Fruit fly (Drosophila melanogaster) whole organism, embryonic: Measurements from ENCODE around the gene CG4332.

Experiments used
- Adf1 ChIP-seq: fragments of 200-800 bp; sonication (Bioruptor generic); IDR thresholded peaks from 2 replicates; pipeline ENCODE4 v1.3.6; 2022; ENCODE audit warnings: missing biosample characterization, missing genetic modification characterization
- Antp ChIP-seq: fragments of 200-800 bp; sonication (Bioruptor generic); optimal IDR thresholded peaks from 3 replicates; lab custom pipeline; 2016; ENCODE audit warnings: missing biosample characterization, missing genetic modification characterization
- BEAF-32 ChIP-seq: fragments of 200-800 bp; sonication (Bioruptor generic); optimal IDR thresholded peaks from 3 replicates; lab custom pipeline; 2017; ENCODE audit warnings: missing biosample characterization, missing genetic modification characterization, mild to moderate bottlenecking, moderate library complexity, missing genetic modification reagents
- C15 ChIP-seq: fragments of 200-800 bp; sonication (Bioruptor generic); IDR thresholded peaks from 3 replicates; pipeline ENCODE4 v1.3.6; 2022; ENCODE audit warnings: missing biosample characterization, missing genetic modification characterization
- CG12104 ChIP-seq: fragments of 200-800 bp; sonication (Bioruptor generic); optimal IDR thresholded peaks from 3 replicates; lab custom pipeline; 2016; ENCODE audit warnings: missing biosample characterization, missing genetic modification characterization
- CG12391 ChIP-seq: fragments of 200-800 bp; sonication (Bioruptor generic); optimal IDR thresholded peaks from 3 replicates; lab custom pipeline; 2018; ENCODE audit warnings: missing biosample characterization, mild to moderate bottlenecking, missing genetic modification characterization, moderate library complexity
- CG14667 ChIP-seq: fragments of 200-800 bp; sonication (Bioruptor generic); IDR thresholded peaks from 2 replicates; pipeline ENCODE4 v1.3.6; 2022; ENCODE audit warnings: missing biosample characterization, missing genetic modification characterization
- CG14860 ChIP-seq: fragments of 200-800 bp; sonication (Bioruptor generic); IDR thresholded peaks from 3 replicates; pipeline ENCODE4 v1.3.6; 2022; ENCODE audit warnings: missing biosample characterization, missing genetic modification characterization; ENCODE audit not compliant: partially characterized antibody
- CG15073 ChIP-seq: fragments of 200-800 bp; sonication (Bioruptor generic); optimal IDR thresholded peaks from 2 replicates; lab custom pipeline; 2016; ENCODE audit warnings: missing biosample characterization, missing genetic modification characterization
- CG16779 ChIP-seq: fragments of 200-800 bp; sonication (Bioruptor generic); IDR thresholded peaks from 2 replicates; pipeline ENCODE4 v1.3.6; 2022; ENCODE audit warnings: missing biosample characterization, missing genetic modification characterization
- CG16863 ChIP-seq: fragments of 200-800 bp; sonication (Bioruptor generic); optimal IDR thresholded peaks from 3 replicates; lab custom pipeline; 2016; ENCODE audit warnings: missing biosample characterization, missing genetic modification characterization
- CG17186 ChIP-seq: fragments of 200-800 bp; sonication (Bioruptor generic); optimal IDR thresholded peaks from 3 replicates; lab custom pipeline; 2017; ENCODE audit warnings: missing biosample characterization, missing genetic modification reagents, missing genetic modification characterization
- CG17568 ChIP-seq: fragments of 200-800 bp; sonication (Bioruptor generic); optimal IDR thresholded peaks from 2 replicates; lab custom pipeline; 2018; ENCODE audit warnings: missing biosample characterization, mild to moderate bottlenecking, missing genetic modification characterization, moderate library complexity
- CG3065 ChIP-seq: fragments of 200-800 bp; sonication (Bioruptor generic); optimal IDR thresholded peaks from 2 replicates; lab custom pipeline; 2016; ENCODE audit warnings: missing biosample characterization, missing genetic modification characterization
- CG32532 ChIP-seq: fragments of 200-800 bp; sonication (Bioruptor generic); IDR thresholded peaks from 2 replicates; pipeline ENCODE4 v1.3.6; 2022; ENCODE audit warnings: missing biosample characterization, missing genetic modification characterization
- CG33213 ChIP-seq: fragments of 200-800 bp; sonication (Bioruptor generic); optimal IDR thresholded peaks from 3 replicates; lab custom pipeline; 2016; ENCODE audit warnings: missing biosample characterization, missing genetic modification characterization
- CG3407 ChIP-seq: fragments of 200-800 bp; sonication (Bioruptor generic); optimal IDR thresholded peaks from 2 replicates; lab custom pipeline; 2018; ENCODE audit warnings: missing biosample characterization, mild to moderate bottlenecking, missing genetic modification characterization
- CG4820 ChIP-seq: fragments of 200-800 bp; sonication (Bioruptor generic); optimal IDR thresholded peaks from 3 replicates; lab custom pipeline; 2016; ENCODE audit warnings: missing biosample characterization, missing genetic modification characterization
- CG6272 ChIP-seq: fragments of 200-800 bp; sonication (Bioruptor generic); IDR thresholded peaks from 2 replicates; pipeline ENCODE4 v1.3.6; 2022; ENCODE audit warnings: missing biosample characterization, missing genetic modification characterization
- CG7928 ChIP-seq: fragments of 200-800 bp; sonication (Bioruptor generic); optimal IDR thresholded peaks from 2 replicates; lab custom pipeline; 2017; ENCODE audit warnings: missing biosample characterization, mild to moderate bottlenecking, missing genetic modification characterization
- CG8089 ChIP-seq: fragments of 200-800 bp; sonication (Bioruptor generic); optimal IDR thresholded peaks from 3 replicates; lab custom pipeline; 2016; ENCODE audit warnings: missing biosample characterization, missing genetic modification characterization
- CG8944 ChIP-seq: fragments of 200-800 bp; sonication (Bioruptor generic); optimal IDR thresholded peaks from 3 replicates; lab custom pipeline; 2016; ENCODE audit warnings: missing biosample characterization, missing genetic modification characterization
- Chrac-16 ChIP-seq: fragments of 200-800 bp; sonication (Bioruptor generic); optimal IDR thresholded peaks from 3 replicates; lab custom pipeline; 2016; ENCODE audit warnings: missing biosample characterization, missing genetic modification characterization
- Dfd ChIP-seq, 2 experiments: fragments of >200 bp; optimal IDR thresholded peaks; 2 replicates each; lab custom pipeline; 2017; ENCODE audit warnings: missing biosample characterization in 2 of 2, missing genetic modification characterization in 2 of 2
- E2f1 ChIP-seq: fragments of 200-800 bp; sonication (Bioruptor generic); IDR thresholded peaks from 2 replicates; pipeline ENCODE4 v1.3.6; 2022; ENCODE audit warnings: missing biosample characterization, missing genetic modification characterization
- E2f2 ChIP-seq: fragments of 200-800 bp; sonication (Bioruptor generic); IDR thresholded peaks from 2 replicates; pipeline ENCODE4 v1.3.6; 2022; ENCODE audit warnings: missing biosample characterization, missing genetic modification characterization
- H2.0 ChIP-seq: fragments of 200-800 bp; sonication (Bioruptor generic); IDR thresholded peaks from 2 replicates; pipeline ENCODE4 v1.3.6; 2022; ENCODE audit warnings: missing biosample characterization, missing genetic modification characterization
- HLH54F ChIP-seq: fragments of 200-800 bp; sonication (Bioruptor generic); optimal IDR thresholded peaks from 3 replicates; lab custom pipeline; 2016; ENCODE audit warnings: missing biosample characterization, missing genetic modification characterization
- Hmr ChIP-seq: fragments of 200-800 bp; sonication (Bioruptor generic); optimal IDR thresholded peaks from 3 replicates; lab custom pipeline; 2017; ENCODE audit warnings: mild to moderate bottlenecking, missing biosample characterization, missing genetic modification reagents, missing genetic modification characterization
- Hmx ChIP-seq: fragments of 200-800 bp; sonication (Bioruptor generic); optimal IDR thresholded peaks from 2 replicates; lab custom pipeline; 2016; ENCODE audit warnings: missing biosample characterization, missing genetic modification characterization
- Hr39 ChIP-seq: fragments of >200 bp; optimal IDR thresholded peaks from 2 replicates; lab custom pipeline; 2017
- Mes4 ChIP-seq: fragments of 200-800 bp; sonication (Bioruptor generic); optimal IDR thresholded peaks from 2 replicates; lab custom pipeline; 2016; ENCODE audit warnings: missing biosample characterization, missing genetic modification characterization
- Scr ChIP-seq: fragments of 200-800 bp; sonication (Bioruptor generic); IDR thresholded peaks from 2 replicates; pipeline ENCODE4 v1.3.6; 2022; ENCODE audit warnings: missing biosample characterization, missing genetic modification characterization; ENCODE audit not compliant: partially characterized antibody
- Xrp1 ChIP-seq: fragments of 200-800 bp; sonication (Bioruptor generic); IDR thresholded peaks from 2 replicates; pipeline ENCODE4 v1.3.6; 2022; ENCODE audit warnings: missing biosample characterization, missing genetic modification characterization
- ase ChIP-seq: fragments of 200-800 bp; sonication (Bioruptor generic); IDR thresholded peaks from 3 replicates; pipeline ENCODE4 v1.3.6; 2022; ENCODE audit warnings: missing biosample characterization, missing genetic modification characterization
- corto ChIP-seq: fragments of 200-800 bp; sonication (Bioruptor generic); optimal IDR thresholded peaks from 2 replicates; lab custom pipeline; 2016; ENCODE audit warnings: missing biosample characterization, mild to moderate bottlenecking, missing genetic modification characterization, moderate library complexity
- exex ChIP-seq: fragments of 200-800 bp; sonication (Bioruptor generic); optimal IDR thresholded peaks from 4 replicates; lab custom pipeline; 2018; ENCODE audit warnings: missing biosample characterization, mild to moderate bottlenecking, missing genetic modification characterization, moderate library complexity
- gcm2 ChIP-seq: fragments of 200-800 bp; sonication (Bioruptor generic); optimal IDR thresholded peaks from 2 replicates; lab custom pipeline; 2016; ENCODE audit warnings: missing biosample characterization, missing genetic modification characterization
- hbn ChIP-seq: fragments of 200-800 bp; sonication (Bioruptor generic); IDR thresholded peaks from 2 replicates; pipeline ENCODE4 v1.3.6; 2022; ENCODE audit warnings: missing biosample characterization, missing genetic modification characterization; ENCODE audit not compliant: partially characterized antibody
- jigr1 ChIP-seq: fragments of 200-800 bp; sonication (Bioruptor generic); IDR thresholded peaks from 3 replicates; pipeline ENCODE4 v1.3.6; 2022; ENCODE audit warnings: missing biosample characterization, missing genetic modification characterization
- ken ChIP-seq: fragments of 200-800 bp; sonication (Bioruptor generic); IDR thresholded peaks from 3 replicates; pipeline ENCODE4 v1.3.6; 2022; ENCODE audit warnings: missing biosample characterization, missing genetic modification characterization
- lilli ChIP-seq: fragments of 200-800 bp; sonication (Bioruptor generic); optimal IDR thresholded peaks from 3 replicates; lab custom pipeline; 2016; ENCODE audit warnings: missing biosample characterization, missing genetic modification characterization
- lov ChIP-seq, 2 experiments: fragments of 200-800 bp in 1 of 2; fragments of >200 bp in 1 of 2; sonication (Bioruptor generic) in 1 of 2; IDR thresholded peaks in 1 of 2; optimal IDR thresholded peaks in 1 of 2; 2 replicates in 1 of 2; 3 replicates in 1 of 2; pipeline versions ENCODE4 v1.3.6 to Lab custom; 2017 to 2022; ENCODE audit warnings: missing biosample characterization in 1 of 2, missing genetic modification characterization in 1 of 2
- mam ChIP-seq: fragments of 200-800 bp; sonication (Bioruptor generic); optimal IDR thresholded peaks from 3 replicates; lab custom pipeline; 2016; ENCODE audit warnings: missing biosample characterization, missing genetic modification characterization
- pzg ChIP-seq: fragments of 200-800 bp; sonication (Bioruptor generic); optimal IDR thresholded peaks from 3 replicates; lab custom pipeline; 2018; ENCODE audit warnings: missing biosample characterization, mild to moderate bottlenecking, missing genetic modification characterization, moderate library complexity
- rib ChIP-seq: fragments of 200-800 bp; sonication (Bioruptor generic); IDR thresholded peaks from 2 replicates; pipeline ENCODE4 v1.3.6; 2022; ENCODE audit warnings: missing biosample characterization, missing genetic modification characterization
- sqz ChIP-seq: fragments of 200-800 bp; sonication (Bioruptor generic); optimal IDR thresholded peaks from 3 replicates; lab custom pipeline; 2018; ENCODE audit warnings: missing biosample characterization, mild to moderate bottlenecking, missing genetic modification characterization
- twi ChIP-seq: fragments of 200-800 bp; optimal IDR thresholded peaks from 2 replicates; lab custom pipeline; 2019; ENCODE audit warnings: missing biosample characterization, mild to moderate bottlenecking, missing genetic modification characterization, moderate library complexity
- vvl ChIP-seq: fragments of 200-800 bp; sonication (Bioruptor generic); IDR thresholded peaks from 2 replicates; pipeline ENCODE4 v1.3.6; 2022; ENCODE audit warnings: missing biosample characterization, missing genetic modification characterization
- z ChIP-seq: fragments of 200-800 bp; sonication (Bioruptor generic); IDR thresholded peaks from 3 replicates; pipeline ENCODE4 v1.3.6; 2022; ENCODE audit warnings: missing biosample characterization, missing genetic modification characterization

Gene CG4332

DNA sequence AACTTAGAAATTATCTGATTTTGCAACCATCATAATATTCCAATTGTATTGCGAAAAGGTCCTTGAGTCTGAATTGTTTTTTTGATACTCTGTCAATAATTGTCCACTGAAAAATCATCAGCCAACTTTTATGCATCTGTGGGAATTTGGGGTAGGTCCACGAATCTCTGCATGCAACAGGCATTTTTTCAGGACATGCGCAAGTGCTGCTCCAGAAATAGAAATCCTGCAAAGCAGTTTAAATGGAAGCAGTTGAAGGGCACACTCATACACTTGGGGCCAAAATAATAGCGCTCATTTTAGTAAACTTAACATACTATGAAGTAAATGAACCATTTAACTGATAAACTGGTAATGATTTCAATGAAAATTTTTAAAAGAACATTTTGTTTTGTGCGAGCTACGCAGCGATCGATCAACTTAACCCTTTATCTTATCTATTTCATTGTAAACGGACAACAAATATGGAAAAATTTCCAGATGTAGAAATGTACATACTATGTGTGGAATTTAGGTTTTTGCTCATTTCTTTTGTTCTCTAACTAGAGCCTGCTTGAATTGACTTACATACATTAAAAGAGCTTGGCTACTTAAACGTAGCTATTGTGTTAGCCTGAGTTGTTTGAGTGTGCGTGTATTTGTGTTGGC, 24.5 kb upstream of the CG4332 start (continued):
- TF ChIP-seq CG17568, result peak; percentile 45
- peak; percentile 67 for TF ChIP-seq Chrac-16 (GFP tag; lab: Kevin White, UChicago)
- peak; percentile 63 for TF ChIP-seq CG8089 (GFP tag; lab: Kevin White, UChicago)
- TF ChIP-seq CG3407 (GFP tag; lab: Kevin White, UChicago), result peak; percentile 35
- TF ChIP-seq Antp (GFP tag; lab: Kevin White, UChicago), result peak; percentile 63
- no peak for TF ChIP-seq Adf1 (GFP tag; lab: Robert Waterston, UW)
- peak; percentile 25 for TF ChIP-seq Hmx (GFP tag; lab: Kevin White, UChicago)
- no peak for TF ChIP-seq jigr1 (GFP tag; lab: Robert Waterston, UW)
- TF ChIP-seq sqz (GFP tag; lab: Kevin White, UChicago), result peak; percentile 59
- TF ChIP-seq CG17186 (GFP tag; lab: Kevin White, UChicago), result no peak
- peak; percentile 25 for TF ChIP-seq CG16863 (GFP tag; lab: Kevin White, UChicago)
- TF ChIP-seq Xrp1 (GFP tag; lab: Robert Waterston, UW), result peak; percentile 57; the same call in 1 of the 2 replicates
- TF ChIP-seq H2.0, result no peak
- no peak for TF ChIP-seq CG14667 (GFP tag; lab: Robert Waterston, UW)
- TF ChIP-seq twi, result peak; percentile 60
- peak; percentile 34; the same call in 1 of the 2 replicates for TF ChIP-seq CG32532
- peak; percentile 58 for TF ChIP-seq E2f1
- TF ChIP-seq Scr (GFP tag; lab: Robert Waterston, UW), result no peak
- TF ChIP-seq C15 (GFP tag; lab: Robert Waterston, UW), result no peak
- TF ChIP-seq pzg (GFP tag; lab: Kevin White, UChicago), result no peak
- peak; percentile 57 for TF ChIP-seq mam (GFP tag; lab: Kevin White, UChicago)
- TF ChIP-seq CG8944 (GFP tag; lab: Kevin White, UChicago), result peak; percentile 62
- 0 out of 2 replicates have a peak, but pooled peaks have one; percentile 7 for TF ChIP-seq E2f2 (GFP tag; lab: Robert Waterston, UW)
- TF ChIP-seq gcm2 (GFP tag; lab: Kevin White, UChicago), result peak; percentile 50
- TF ChIP-seq lov (optimal IDR thresholded peaks at IDR 0.05; lab: Kevin White, UChicago), result no peak
- TF ChIP-seq lov (GFP tag; IDR thresholded peaks at IDR 0.05; lab: Robert Waterston, UW), result no peak
- TF ChIP-seq CG12391, result peak; percentile 74
- peak; percentile 35; the same call in 1 of the 3 replicates for TF ChIP-seq ase (GFP tag; lab: Robert Waterston, UW)
- TF ChIP-seq Hr39 (lab: Kevin White, UChicago), result no peak
- TF ChIP-seq CG33213 (GFP tag; lab: Kevin White, UChicago), result peak; percentile 13
- no peak for TF ChIP-seq Dfd (GFP tag; optimal IDR thresholded peaks at IDR 0.05; lab: Kevin White, UChicago)
- TF ChIP-seq vvl, result 0 out of 2 replicates have a peak, but pooled peaks have one; percentile 15
- TF ChIP-seq CG4820 (GFP tag; lab: Kevin White, UChicago), result peak; percentile 64
- TF ChIP-seq z (GFP tag; lab: Robert Waterston, UW), result no peak
- no peak for TF ChIP-seq hbn
- TF ChIP-seq lilli (GFP tag; lab: Kevin White, UChicago), result peak; percentile 70
- no peak for TF ChIP-seq CG6272 (GFP tag; lab: Robert Waterston, UW)
- TF ChIP-seq BEAF-32 (GFP tag; lab: Kevin White, UChicago), result no peak
- peak; percentile 3 for TF ChIP-seq corto (GFP tag; lab: Kevin White, UChicago)
- TF ChIP-seq Mes4, result peak; percentile 34
- peak; percentile 9 for TF ChIP-seq CG7928 (GFP tag; lab: Kevin White, UChicago)
- peak; percentile 79 for TF ChIP-seq Hmr (GFP tag; lab: Kevin White, UChicago)
- peak; percentile 38 for TF ChIP-seq CG12104 (GFP tag; lab: Kevin White, UChicago)
- no peak for TF ChIP-seq CG14860 (GFP tag; lab: Robert Waterston, UW)
- peak; percentile 7 for TF ChIP-seq CG15073 (GFP tag; lab: Kevin White, UChicago)
- TF ChIP-seq exex, result peak; percentile 57
- TF ChIP-seq CG3065 (GFP tag; lab: Kevin White, UChicago), result no peak
- TF ChIP-seq CG16779, result no peak
- peak; percentile 57 for TF ChIP-seq HLH54F
- peak; percentile 66; the same call in 1 of the 3 replicates for TF ChIP-seq ken (GFP tag; lab: Robert Waterston, UW)
- no peak for TF ChIP-seq rib (GFP tag; lab: Robert Waterston, UW)
